Fruit fly (Drosophila melanogaster): Measurements from ENCODE around the gene Tsr1.
A peak's percentile ranks its signal among the peaks of the same experiment; 100 is the strongest.

The Tsr1 gene

DNA sequence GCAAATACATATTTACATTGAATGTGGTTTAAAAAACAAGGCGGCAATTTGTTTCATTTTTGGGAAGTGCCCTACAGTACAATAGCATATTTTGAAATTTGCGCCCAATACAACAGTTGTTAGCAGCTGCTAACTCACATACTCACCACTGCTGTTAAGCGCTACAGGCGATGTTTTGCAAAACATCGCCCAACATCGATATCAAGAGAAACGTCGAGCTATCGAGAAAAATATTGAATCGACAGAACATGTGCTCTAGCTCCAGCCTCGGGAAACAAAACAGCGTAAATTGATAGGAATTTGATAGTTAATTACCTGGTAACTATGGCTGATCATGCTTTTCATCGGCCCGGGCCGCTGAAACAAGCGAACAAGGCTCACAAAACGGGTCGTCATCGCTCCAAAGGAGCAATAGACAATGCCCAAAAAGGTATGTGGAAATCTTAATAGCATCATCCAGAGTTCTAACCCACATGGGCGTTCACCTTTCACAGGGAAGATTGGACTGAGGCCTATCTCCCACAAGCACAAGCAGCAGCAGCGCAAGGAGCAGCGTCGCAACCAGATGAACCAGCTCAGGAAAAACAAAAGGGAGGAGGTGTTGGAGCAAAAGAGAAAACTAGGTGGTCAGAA, at the start of gene Tsr1:
Tsr1 (plus strand) TSS at position 217 of the 633 bp plus-strand sequence.
- TF ChIP-seq CG8478 (optimal IDR thresholded peaks at IDR 0.05): no peak
- TF ChIP-seq pan (optimal IDR thresholded peaks at IDR 0.05): no peak
- no peak for TF ChIP-seq psq (optimal IDR thresholded peaks at IDR 0.05)
- no peak for TF ChIP-seq EcR (GFP tag; optimal IDR thresholded peaks at IDR 0.05)
- no peak for TF ChIP-seq Dll (optimal IDR thresholded peaks at IDR 0.05)
- no peak for TF ChIP-seq usp (GFP tag; optimal IDR thresholded peaks at IDR 0.05)

- TF ChIP-seq EcR (GFP tag; optimal IDR thresholded peaks at IDR 0.05) (peak; percentile 46 to 71), Dll (optimal IDR thresholded peaks at IDR 0.05) (no peak), pan (optimal IDR thresholded peaks at IDR 0.05) (no peak), CG8478 (optimal IDR thresholded peaks at IDR 0.05) (peak; percentile 83), usp (GFP tag; optimal IDR thresholded peaks at IDR 0.05) (no peak)
Measured at dm6 chr3L:21285639-21286338, 49.2 kb upstream of the Tsr1 start, which contains the start of the genes CG12974 and pzg. TSS of gene CG12974 (minus strand) at chr3L:21285962. TSS of gene pzg (plus strand) at chr3L:21286099.

dm6 chr3L:21290336-21290735, 44.7 kb upstream of the Tsr1 start:
- TF ChIP-seq Dll (optimal IDR thresholded peaks at IDR 0.05): no peak
- peak in 1 of 2 experiments; percentile 2 for TF ChIP-seq EcR (GFP tag; optimal IDR thresholded peaks at IDR 0.05)
- no peak for TF ChIP-seq psq (optimal IDR thresholded peaks at IDR 0.05)

DNA sequence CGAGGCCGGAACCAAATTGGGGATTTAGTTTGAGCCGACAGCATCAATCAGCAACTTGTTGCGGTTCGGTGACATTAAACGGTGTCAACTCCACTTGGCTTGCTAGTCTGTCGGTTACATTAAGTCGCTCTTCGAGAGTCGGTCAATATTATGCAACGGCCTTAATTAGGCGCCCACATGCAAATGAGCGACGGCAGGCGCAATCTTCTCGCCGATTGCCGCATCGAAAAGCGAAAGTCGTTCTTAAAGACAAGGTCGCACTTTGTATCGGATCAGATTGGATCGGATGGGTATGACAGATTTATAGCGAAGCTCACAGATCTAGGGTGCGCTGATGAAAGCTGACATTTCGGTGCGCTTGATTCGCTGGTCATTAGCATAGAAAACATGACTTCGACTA, 44.0 kb upstream of the Tsr1 start:
- no peak for TF ChIP-seq Dll (optimal IDR thresholded peaks at IDR 0.05)
- no peak for TF ChIP-seq psq (optimal IDR thresholded peaks at IDR 0.05)
- no peak for TF ChIP-seq EcR (GFP tag; optimal IDR thresholded peaks at IDR 0.05)

dm6 chr3L:21292700-21293099, 42.3 kb upstream of the Tsr1 start, which contains the start of gene Cpr78Ca:
TSS of gene Cpr78Ca (minus strand) at chr3L:21292800.
- TF ChIP-seq Dll (optimal IDR thresholded peaks at IDR 0.05) (no peak), EcR (GFP tag; optimal IDR thresholded peaks at IDR 0.05) (no peak), CG8478 (optimal IDR thresholded peaks at IDR 0.05) (no peak), usp (GFP tag; optimal IDR thresholded peaks at IDR 0.05) (no peak), pan (optimal IDR thresholded peaks at IDR 0.05) (no peak), psq (optimal IDR thresholded peaks at IDR 0.05) (no peak)

dm6 chr3L:21294202-21294601, 40.8 kb upstream of the Tsr1 start, which contains the start of gene Cpr78Cb:
TSS of gene Cpr78Cb (plus strand) at chr3L:21294492.
- no peak for TF ChIP-seq CG8478 (optimal IDR thresholded peaks at IDR 0.05)
- no peak for TF ChIP-seq Dll (optimal IDR thresholded peaks at IDR 0.05)
- TF ChIP-seq psq (optimal IDR thresholded peaks at IDR 0.05): no peak
- no peak for TF ChIP-seq EcR (GFP tag; optimal IDR thresholded peaks at IDR 0.05)
- TF ChIP-seq pan (optimal IDR thresholded peaks at IDR 0.05): no peak
- no peak for TF ChIP-seq usp (GFP tag; optimal IDR thresholded peaks at IDR 0.05)

dm6 chr3L:21297703-21298102, 37.3 kb upstream of the Tsr1 start, which contains the start of gene Edg78E:
TSS of gene Edg78E (minus strand) at chr3L:21297803.
- TF ChIP-seq EcR (GFP tag; optimal IDR thresholded peaks at IDR 0.05) (no peak), pan (optimal IDR thresholded peaks at IDR 0.05) (no peak), usp (GFP tag; optimal IDR thresholded peaks at IDR 0.05) (no peak), psq (optimal IDR thresholded peaks at IDR 0.05) (no peak), CG8478 (optimal IDR thresholded peaks at IDR 0.05) (no peak), Dll (optimal IDR thresholded peaks at IDR 0.05) (no peak)

DNA sequence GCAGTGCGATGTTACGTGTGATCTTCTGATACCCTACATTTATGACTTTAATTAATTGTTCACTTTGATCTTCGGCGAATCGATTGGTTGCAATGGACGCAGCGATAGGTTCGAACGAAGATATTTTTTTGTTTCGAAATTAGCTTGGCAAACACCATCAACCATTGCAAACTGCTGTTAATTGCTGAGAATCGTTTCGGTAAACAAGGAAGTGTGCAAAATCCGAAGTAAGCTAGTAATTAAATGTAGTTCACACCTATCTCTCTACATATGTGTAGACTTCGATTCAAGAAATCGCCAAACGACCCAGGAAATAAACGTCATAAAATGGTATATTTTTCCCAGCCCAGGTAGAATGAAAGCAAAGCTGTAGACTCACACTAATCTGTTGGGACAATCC, 36.6 kb upstream of the Tsr1 start, which contains the start of gene CG43702:
CG43702 (plus strand) TSS at position 301 of the 400 bp plus-strand sequence.
- TF ChIP-seq pan (optimal IDR thresholded peaks at IDR 0.05) (no peak), usp (GFP tag; optimal IDR thresholded peaks at IDR 0.05) (no peak), CG8478 (optimal IDR thresholded peaks at IDR 0.05) (no peak), Dll (optimal IDR thresholded peaks at IDR 0.05) (no peak), EcR (GFP tag; optimal IDR thresholded peaks at IDR 0.05) (no peak), psq (optimal IDR thresholded peaks at IDR 0.05) (no peak)

DNA sequence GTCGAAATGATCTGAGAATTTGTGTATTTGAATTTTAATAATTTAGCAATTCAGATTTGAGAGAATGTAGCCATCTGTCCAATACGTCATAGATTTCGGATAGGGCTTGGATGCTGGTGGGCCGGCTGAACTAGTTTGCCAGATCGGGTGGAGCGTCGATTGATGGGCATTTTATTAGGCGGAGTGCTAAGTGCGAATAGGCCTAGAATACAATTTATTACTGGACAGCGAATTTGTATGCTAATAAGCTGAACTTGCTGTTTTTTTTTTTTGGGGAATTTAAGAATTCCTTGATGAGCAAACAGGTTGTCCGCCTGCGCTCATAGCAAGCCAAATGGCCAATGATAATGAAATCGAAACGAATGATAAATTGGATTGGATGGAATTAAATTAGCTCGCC, 35.8 kb upstream of the Tsr1 start:
- TF ChIP-seq usp (GFP tag; optimal IDR thresholded peaks at IDR 0.05): no peak
- TF ChIP-seq psq (optimal IDR thresholded peaks at IDR 0.05): no peak
- TF ChIP-seq Dll (optimal IDR thresholded peaks at IDR 0.05): no peak
- no peak for TF ChIP-seq CG8478 (optimal IDR thresholded peaks at IDR 0.05)
- no peak for TF ChIP-seq EcR (GFP tag; optimal IDR thresholded peaks at IDR 0.05)
- no peak for TF ChIP-seq pan (optimal IDR thresholded peaks at IDR 0.05)

DNA sequence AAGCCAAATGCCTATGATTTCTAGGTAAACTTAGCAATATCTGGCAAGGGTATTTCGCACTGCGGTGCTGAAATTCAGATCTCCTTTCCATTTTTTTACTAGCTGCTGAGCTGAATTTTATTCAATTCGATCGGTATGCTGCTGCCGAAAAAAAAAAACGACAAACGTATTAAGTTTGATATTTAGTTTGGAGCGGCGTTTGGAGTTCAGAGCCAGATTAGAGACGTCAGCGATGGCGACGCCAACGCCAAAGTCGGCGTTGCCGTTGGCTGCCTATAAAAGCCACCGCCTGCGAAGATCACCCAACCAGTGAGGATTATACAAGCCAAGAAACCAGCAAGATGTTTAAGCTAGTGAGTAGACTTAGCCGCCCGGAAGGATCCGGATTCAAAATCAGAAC, 34.7 kb upstream of the Tsr1 start, which contains the start of gene Cpr78Cc:
Cpr78Cc (plus strand) TSS at position 301 of the 400 bp plus-strand sequence.
- TF ChIP-seq CG8478 (optimal IDR thresholded peaks at IDR 0.05): no peak
- TF ChIP-seq pan (optimal IDR thresholded peaks at IDR 0.05): no peak
- no peak for TF ChIP-seq EcR (GFP tag; optimal IDR thresholded peaks at IDR 0.05)
- no peak for TF ChIP-seq Dll (optimal IDR thresholded peaks at IDR 0.05)
- no peak for TF ChIP-seq usp (GFP tag; optimal IDR thresholded peaks at IDR 0.05)
- TF ChIP-seq psq (optimal IDR thresholded peaks at IDR 0.05): no peak

DNA sequence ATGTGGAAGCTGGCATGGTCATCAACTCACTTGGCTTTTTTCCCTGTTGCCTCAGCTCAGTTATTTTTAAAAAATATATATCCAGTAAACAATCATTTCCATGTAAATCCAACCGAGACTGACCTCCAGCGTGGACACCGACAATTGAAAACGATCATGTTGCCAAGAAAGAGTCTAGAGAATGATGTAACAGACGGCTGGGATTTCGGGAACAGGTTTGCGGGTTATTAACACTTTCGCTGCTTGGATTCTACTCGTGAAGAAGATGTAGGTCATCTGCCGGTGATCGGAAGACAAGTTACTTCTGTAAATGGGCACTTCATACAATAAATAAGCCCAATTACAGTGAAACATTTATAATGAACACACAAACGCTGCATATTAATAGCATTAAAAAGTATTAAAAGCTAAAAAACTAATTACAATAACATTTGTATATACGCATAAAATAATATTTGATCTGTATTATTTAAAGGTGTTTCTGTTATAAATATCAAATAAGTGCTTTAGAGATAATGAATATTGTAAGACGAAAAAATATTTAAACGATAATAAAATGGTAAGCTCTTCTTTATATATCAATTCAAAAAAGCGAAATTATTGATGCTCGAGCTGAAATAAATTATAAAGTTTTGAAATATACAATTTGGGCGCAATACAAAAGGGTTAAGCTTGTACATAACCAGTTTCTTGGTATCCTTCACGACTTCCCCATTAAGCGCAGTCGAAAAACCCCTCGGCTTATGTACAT, 33.1 kb upstream of the Tsr1 start:
- TF ChIP-seq CG8478 (optimal IDR thresholded peaks at IDR 0.05) (no peak), EcR (GFP tag; optimal IDR thresholded peaks at IDR 0.05) (no peak), psq (optimal IDR thresholded peaks at IDR 0.05) (no peak), usp (GFP tag; optimal IDR thresholded peaks at IDR 0.05) (no peak)

DNA sequence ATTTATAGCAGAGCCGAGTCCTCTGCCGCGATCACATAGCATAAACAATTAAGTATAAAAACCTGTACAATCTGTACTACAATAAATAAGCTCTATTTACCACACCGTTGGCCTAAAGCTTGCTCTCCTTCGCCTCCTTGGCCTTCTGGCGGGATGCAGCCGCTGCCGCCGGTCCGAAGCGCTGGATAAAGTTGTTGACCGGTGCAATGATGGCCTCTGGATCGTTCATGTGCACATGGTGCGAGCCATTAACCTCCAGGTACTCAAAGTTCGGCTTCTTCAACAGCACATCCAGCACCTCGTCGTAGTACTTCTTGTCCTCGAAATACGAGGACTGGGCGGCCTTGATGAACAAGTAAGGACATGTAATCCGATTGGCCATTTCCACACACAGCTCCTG, 32.5 kb upstream of the Tsr1 start:
- TF ChIP-seq pan (optimal IDR thresholded peaks at IDR 0.05): no peak
- TF ChIP-seq CG8478 (optimal IDR thresholded peaks at IDR 0.05): no peak
- TF ChIP-seq Dll (optimal IDR thresholded peaks at IDR 0.05): no peak
- no peak for TF ChIP-seq psq (optimal IDR thresholded peaks at IDR 0.05)
- no peak for TF ChIP-seq usp (GFP tag; optimal IDR thresholded peaks at IDR 0.05)
- no peak for TF ChIP-seq EcR (GFP tag; optimal IDR thresholded peaks at IDR 0.05)
